Worm (Caenorhabditis elegans) whole organism, L2 larva: ENCODE results near the gene F27B10.1.

Source experiments
- C34F6.9 ChIP-seq: fragments of 150-350 bp; optimal IDR thresholded peaks from 2 replicates; lab custom pipeline; 2014; ENCODE audit warnings: missing biosample characterization, missing genetic modification characterization
- aly-2 ChIP-seq: fragments of 150-350 bp; optimal IDR thresholded peaks from 2 replicates; lab custom pipeline; 2014; ENCODE audit warnings: missing biosample characterization, missing genetic modification characterization
- ceh-82 ChIP-seq: fragments of 150-350 bp; optimal IDR thresholded peaks from 2 replicates; lab custom pipeline; 2014; ENCODE audit warnings: missing biosample characterization, missing genetic modification characterization
- egl-27 ChIP-seq: sonication (generic microtip); optimal IDR thresholded peaks from 3 replicates; lab custom pipeline; 2017; ENCODE audit warnings: missing biosample characterization, missing genetic modification reagents, missing genetic modification characterization
- elt-3 ChIP-seq: sonication (generic microtip); optimal IDR thresholded peaks from 2 replicates; lab custom pipeline; 2017; ENCODE audit warnings: missing biosample characterization, missing genetic modification characterization
- fos-1 ChIP-seq: fragments of 150-350 bp; optimal IDR thresholded peaks from 2 replicates; lab custom pipeline; 2014; ENCODE audit warnings: missing biosample characterization, missing genetic modification characterization
- nhr-11 ChIP-seq: fragments of 150-350 bp; optimal IDR thresholded peaks from 2 replicates; lab custom pipeline; 2014; ENCODE audit warnings: missing biosample characterization, missing genetic modification characterization
- nhr-25 ChIP-seq: fragments of 150-350 bp; sonication (generic microtip); optimal IDR thresholded peaks from 3 replicates; lab custom pipeline; 2014; ENCODE audit warnings: missing biosample characterization, missing genetic modification characterization
- skn-1 ChIP-seq: sonication (generic microtip); optimal IDR thresholded peaks from 2 replicates; lab custom pipeline; 2017; ENCODE audit warnings: missing biosample characterization, missing genetic modification characterization
- snpc-4 ChIP-seq: fragments of 150-350 bp; optimal IDR thresholded peaks from 2 replicates; lab custom pipeline; 2014; ENCODE audit warnings: missing biosample characterization, missing genetic modification characterization
- unc-39 ChIP-seq: fragments of 150-350 bp; optimal IDR thresholded peaks from 2 replicates; lab custom pipeline; 2014; ENCODE audit warnings: missing biosample characterization, missing genetic modification characterization

ce11 chrV:7051133-7051765, 21.2 kb upstream of the F27B10.1 start, which contains the start of the genes tofu-2 and spig-1:
- no peak for TF ChIP-seq elt-3 (tag; lab: Kevin White, UChicago)
- TF ChIP-seq egl-27 (tag; lab: Kevin White, UChicago), result no peak
- no peak for TF ChIP-seq nhr-25 (tag; lab: Kevin White, UChicago)
- no peak for TF ChIP-seq ceh-82 (tag; lab: Kevin White, UChicago)
- no peak for TF ChIP-seq unc-39 (tag; lab: Kevin White, UChicago)
- TF ChIP-seq snpc-4 (tag; lab: Kevin White, UChicago), result no peak
- no peak for TF ChIP-seq nhr-11 (tag; lab: Kevin White, UChicago)
- no peak for TF ChIP-seq aly-2
- TF ChIP-seq C34F6.9, result no peak
- TF ChIP-seq fos-1, result no peak
- no peak for TF ChIP-seq skn-1 (tag; lab: Kevin White, UChicago)
